Fruit fly (Drosophila melanogaster): Measurements from ENCODE around the gene Ir7f.

Gene Ir7f

dm6 chrX:7931028-7931549 lies 47.3 kb upstream of the Ir7f start, which contains the start of gene mahe (continued):
- TF ChIP-seq CG4707 (GFP tag; optimal IDR thresholded peaks at IDR 0.05) (no peak), klu (GFP tag; IDR thresholded peaks at IDR 0.05) (no peak), pros (GFP tag; optimal IDR thresholded peaks at IDR 0.05) (peak; percentile 46), CG34224 (GFP tag; IDR thresholded peaks at IDR 0.05; ENCODE audit: partially characterized antibody) (peak; percentile 85), zf30C (GFP tag; optimal IDR thresholded peaks at IDR 0.05) (no peak), Lpt (GFP tag; optimal IDR thresholded peaks at IDR 0.05) (no peak), CG6791 (GFP tag; IDR thresholded peaks at IDR 0.05; ENCODE audit: partially characterized antibody) (peak; percentile 91), Ravus (GFP tag; IDR thresholded peaks at IDR 0.05) (no peak), Camta (GFP tag; optimal IDR thresholded peaks at IDR 0.05) (no peak), seq (GFP tag; IDR thresholded peaks at IDR 0.05) (no peak), CG11456 (GFP tag; IDR thresholded peaks at IDR 0.05) (no peak), CkIIα-i1 (GFP tag; IDR thresholded peaks at IDR 0.05) (no peak), grau (tag; optimal IDR thresholded peaks at IDR 0.05) (no peak), PHDP (tag; optimal IDR thresholded peaks at IDR 0.05) (no peak), CG1647 (GFP tag; optimal IDR thresholded peaks at IDR 0.05) (no peak), CG13287 (GFP tag; IDR thresholded peaks at IDR 0.05; ENCODE audit: partially characterized antibody) (peak; percentile 92), CG4730 (GFP tag; IDR thresholded peaks at IDR 0.05) (no peak), CG2678 (tag; optimal IDR thresholded peaks at IDR 0.05) (no peak), CG32532 (GFP tag; IDR thresholded peaks at IDR 0.05) (no peak; the same call in 1 of the 2 replicates), CG12299 (tag; optimal IDR thresholded peaks at IDR 0.05) (no peak), grn (GFP tag; optimal IDR thresholded peaks at IDR 0.05) (no peak), MESR4 (GFP tag; optimal IDR thresholded peaks at IDR 0.05) (peak; percentile 78), ato (GFP tag; IDR thresholded peaks at IDR 0.05; ENCODE audit: partially characterized antibody) (peak; percentile 65), Hr51 (GFP tag; optimal IDR thresholded peaks at IDR 0.05) (no peak), CG10321 (GFP tag; IDR thresholded peaks at IDR 0.05) (no peak), pan (optimal IDR thresholded peaks at IDR 0.05) (no peak), pan (GFP tag; optimal IDR thresholded peaks at IDR 0.05 in 1 of 2, IDR thresholded peaks at IDR 0.05 in 1 of 2) (no peak), Dbx (GFP tag; IDR thresholded peaks at IDR 0.05) (no peak), nau (GFP tag; optimal IDR thresholded peaks at IDR 0.05) (no peak), CTCF (GFP tag; optimal IDR thresholded peaks at IDR 0.05) (no peak), CG6854 (GFP tag; optimal IDR thresholded peaks at IDR 0.05) (no peak), CG17912 (GFP tag; optimal IDR thresholded peaks at IDR 0.05) (no peak), Gug (GFP tag; IDR thresholded peaks at IDR 0.05) (no peak), CG7357 (GFP tag; IDR thresholded peaks at IDR 0.05) (no peak), CG10147 (GFP tag; optimal IDR thresholded peaks at IDR 0.05) (no peak), CG15514 (GFP tag; optimal IDR thresholded peaks at IDR 0.05) (peak; percentile 33), NFAT (GFP tag; IDR thresholded peaks at IDR 0.05) (no peak), chm (GFP tag; IDR thresholded peaks at IDR 0.05) (no peak), CG2712 (tag; optimal IDR thresholded peaks at IDR 0.05) (no peak), CG17361 (GFP tag; IDR thresholded peaks at IDR 0.05) (no peak), Lhr (GFP tag; optimal IDR thresholded peaks at IDR 0.05) (no peak), CG3838 (GFP tag; optimal IDR thresholded peaks at IDR 0.05) (no peak), Nf-YA (GFP tag; IDR thresholded peaks at IDR 0.05) (no peak), Sin3A (optimal IDR thresholded peaks at IDR 0.05) (no peak), CG7372 (GFP tag; IDR thresholded peaks at IDR 0.05) (no peak), gfzf (GFP tag; optimal IDR thresholded peaks at IDR 0.05) (peak; percentile 21), CG1602 (GFP tag; optimal IDR thresholded peaks at IDR 0.05) (no peak), YL-1 (GFP tag; optimal IDR thresholded peaks at IDR 0.05) (peak; percentile 17), vvl (GFP tag; IDR thresholded peaks at IDR 0.05) (peak; percentile 6; the same call in 1 of the 2 replicates), cwo (GFP tag; optimal IDR thresholded peaks at IDR 0.05) (no peak), CG11398 (GFP tag; optimal IDR thresholded peaks at IDR 0.05) (no peak), trem (tag; optimal IDR thresholded peaks at IDR 0.05) (no peak)
